Worm (Caenorhabditis elegans) whole organism, early embryonic: ENCODE results near the gene mask-1.

Experiments used
- aly-1 ChIP-seq: sonication (generic microtip); optimal IDR thresholded peaks from 2 replicates; lab custom pipeline; 2016; ENCODE audit warnings: missing genetic modification characterization, missing compliant biosample characterization
- ama-1 ChIP-seq: fragments of 150-350 bp; optimal IDR thresholded peaks from 2 replicates; lab custom pipeline; 2014
- ceh-36 ChIP-seq: sonication (generic microtip); optimal IDR thresholded peaks from 2 replicates; lab custom pipeline; 2016; ENCODE audit warnings: missing genetic modification characterization, inconsistent platforms, missing compliant biosample characterization
- hmbx-1 ChIP-seq: sonication (generic microtip); optimal IDR thresholded peaks from 2 replicates; lab custom pipeline; 2016; ENCODE audit warnings: mild to moderate bottlenecking, missing genetic modification characterization, missing compliant biosample characterization

DNA sequence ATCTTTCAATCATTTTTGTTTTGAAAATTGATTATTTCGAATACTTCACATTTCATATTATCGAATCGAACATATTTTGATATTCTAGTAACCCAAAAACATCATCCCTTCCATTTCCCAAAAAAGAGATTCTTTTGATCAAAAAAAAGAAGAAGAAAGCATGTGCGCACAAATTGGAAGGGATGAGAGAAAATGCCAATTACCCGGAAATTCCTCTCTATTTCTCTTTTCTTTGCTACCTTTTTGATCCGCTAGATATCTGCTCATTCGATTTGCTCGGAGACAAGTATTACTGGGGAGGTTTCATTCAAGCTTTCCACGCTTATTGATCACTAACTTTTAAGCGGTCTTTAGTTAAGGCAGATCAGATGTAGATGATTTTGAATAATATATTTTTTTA, 22.1 kb downstream of the mask-1 start:
- TF ChIP-seq ceh-36 (tag; lab: Kevin White, UChicago): no peak
- TF ChIP-seq ama-1: no peak
- TF ChIP-seq aly-1 (tag; lab: Kevin White, UChicago): no peak
- TF ChIP-seq hmbx-1: no peak
